Worm (Caenorhabditis elegans): ENCODE data around the gene srb-13.
"Not testable (repeated sequence)": the region's sequence is repeated elsewhere in the genome, so short reads cannot be mapped to it uniquely, and the experiment has no call there.

srb-13 gene

ce11 chrII:5142619-5143018 lies 14.8 kb downstream of the srb-13 start, which contains the start of gene F58A6.1:
F58A6.1 (plus strand) TSS chrII:5142919.
- TF ChIP-seq unc-62 (GFP tag; optimal IDR thresholded peaks at IDR 0.05), result no peak

DNA sequence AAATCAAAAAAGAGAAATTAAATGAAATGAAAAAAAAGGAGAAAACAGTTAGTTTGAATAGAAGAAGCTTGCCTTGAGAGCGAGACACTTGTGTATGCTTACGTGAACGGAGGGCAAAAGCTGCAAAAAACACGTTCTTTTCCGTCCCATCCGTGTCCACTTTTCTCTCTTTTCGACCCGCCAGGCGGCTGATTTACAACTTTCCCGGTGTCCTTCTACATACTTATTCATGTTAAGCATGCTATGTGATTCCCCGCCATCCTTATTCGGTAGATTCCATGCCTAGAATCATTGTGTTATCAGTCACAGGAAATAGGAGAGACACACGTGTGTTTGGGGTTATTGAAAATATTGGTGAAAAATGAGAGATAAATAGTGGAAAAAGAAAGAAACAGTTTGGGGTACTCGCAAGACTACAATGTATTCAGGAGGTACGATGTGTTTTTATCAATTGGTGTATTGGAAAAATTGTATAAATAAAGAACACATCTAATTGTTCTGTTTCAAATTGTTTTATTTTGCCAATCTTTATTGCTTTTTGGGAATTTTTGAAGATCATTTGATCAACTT lies 15.4 kb downstream of the srb-13 start, which contains the start of gene nas-29:
TSS of gene nas-29 (minus strand) at position 92 of the 570 bp plus-strand sequence.
- no peak for TF ChIP-seq unc-62 (GFP tag; optimal IDR thresholded peaks at IDR 0.05)

DNA sequence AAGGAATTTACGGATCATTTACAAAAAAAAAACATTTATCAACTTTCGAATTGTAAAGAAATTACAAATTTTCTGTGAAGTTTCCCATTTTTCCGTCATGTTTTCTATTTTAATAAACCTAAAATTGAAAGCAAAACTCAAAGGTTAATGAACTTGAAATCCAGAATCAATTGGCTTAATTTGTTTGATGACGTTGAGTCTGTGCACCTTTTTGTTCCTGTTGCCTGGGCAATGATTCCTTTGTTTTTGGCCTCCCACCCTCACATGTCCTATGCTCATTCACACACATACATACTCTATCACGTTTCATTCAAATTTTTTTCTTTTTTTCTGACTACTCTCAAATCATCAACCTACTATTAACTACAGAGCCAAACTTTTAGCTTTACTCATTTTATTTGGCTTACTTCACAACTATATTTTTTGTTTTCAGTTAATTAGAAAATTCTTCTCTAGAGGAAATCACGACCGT lies 21.1 kb downstream of the srb-13 start, which contains the start of gene F58A6.2:
TSS of gene F58A6.2 (plus strand) at position 422 of the 472 bp plus-strand sequence.
- no peak for TF ChIP-seq unc-62 (GFP tag; optimal IDR thresholded peaks at IDR 0.05)

DNA sequence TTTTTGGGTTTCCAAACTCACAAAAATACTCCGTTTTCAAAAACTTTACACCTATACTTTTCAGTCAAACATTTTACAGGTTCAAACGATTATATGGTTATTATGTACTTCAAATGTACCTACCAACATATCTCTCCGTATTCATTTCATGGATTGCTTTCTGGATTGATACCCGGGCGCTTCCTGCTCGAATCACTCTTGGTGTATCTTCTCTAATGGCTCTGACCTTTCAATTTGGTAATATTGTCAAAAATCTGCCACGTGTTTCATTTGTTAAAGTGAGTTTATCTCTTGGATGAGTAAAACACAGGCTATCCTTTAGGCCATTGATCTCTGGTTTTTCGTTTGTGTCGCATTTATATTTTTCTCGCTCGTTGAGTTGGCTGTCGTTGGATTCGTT lies 25.6 kb downstream of the srb-13 start:
- TF ChIP-seq unc-62 (GFP tag; optimal IDR thresholded peaks at IDR 0.05), result no peak

DNA sequence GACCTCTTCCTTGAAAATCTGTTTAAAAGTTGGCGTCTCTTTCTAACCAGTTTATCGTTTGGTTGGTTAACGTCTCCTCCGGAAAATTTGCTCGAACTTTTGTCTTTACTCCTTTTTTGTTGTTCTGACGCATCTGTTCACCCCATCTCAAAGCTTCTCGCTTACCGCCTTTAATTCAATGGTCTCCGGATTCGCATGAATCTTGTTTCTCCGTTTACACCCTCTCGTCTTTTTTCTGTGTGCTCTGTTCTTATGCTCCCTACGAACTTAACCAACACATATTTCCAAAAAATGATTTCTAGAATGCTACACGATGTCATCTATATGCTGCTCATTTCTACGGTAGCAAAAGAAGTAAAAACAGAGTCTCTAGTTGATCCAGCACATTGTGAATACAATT lies 27.3 kb downstream of the srb-13 start, which contains the start of gene lgc-56:
TSS of gene lgc-56 (plus strand) at position 301 of the 400 bp plus-strand sequence.
- no peak for TF ChIP-seq unc-62 (GFP tag; optimal IDR thresholded peaks at IDR 0.05)

DNA sequence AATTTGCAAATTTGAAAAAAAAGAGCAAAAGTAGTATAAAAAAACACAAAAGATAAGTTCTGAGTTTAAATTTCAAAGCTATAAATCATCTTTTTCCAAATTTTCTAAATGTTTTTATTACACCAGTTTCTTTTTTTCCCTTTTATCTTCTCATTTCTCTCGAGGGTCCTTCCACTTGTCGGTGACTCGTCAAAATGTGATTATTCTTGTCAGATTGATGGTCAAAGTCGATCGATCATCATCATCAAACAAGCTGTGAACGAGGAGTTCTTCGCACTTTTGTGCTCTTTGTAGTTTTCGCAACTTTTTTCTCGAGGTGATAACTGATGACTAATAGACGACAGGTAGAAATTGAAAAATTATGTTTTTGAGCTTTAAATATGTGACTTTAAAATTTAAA lies 36.8 kb downstream of the srb-13 start:
- TF ChIP-seq unc-62 (GFP tag; optimal IDR thresholded peaks at IDR 0.05), result no peak

DNA sequence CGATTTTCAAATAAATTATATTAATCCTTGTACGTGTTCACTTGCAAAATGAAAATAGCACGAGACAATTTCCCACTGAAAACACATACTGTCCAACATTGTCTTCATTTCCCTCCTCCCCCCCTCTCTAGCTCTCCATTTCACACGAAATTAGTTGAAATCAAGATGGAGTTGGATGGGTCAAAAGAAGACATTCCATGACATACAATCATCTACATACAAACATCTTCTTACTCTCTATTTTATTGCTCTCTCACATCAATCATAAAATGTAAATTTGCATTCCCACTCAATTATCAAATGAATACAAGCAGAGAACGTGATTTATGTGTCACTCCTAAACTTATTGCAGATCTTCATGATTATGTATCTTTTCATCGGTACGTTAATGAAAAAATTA lies 41.7 kb downstream of the srb-13 start, which contains the start of gene srsy-1:
TSS of gene srsy-1 (plus strand) at position 301 of the 400 bp plus-strand sequence.
- TF ChIP-seq unc-62 (GFP tag; optimal IDR thresholded peaks at IDR 0.05), result no peak

DNA sequence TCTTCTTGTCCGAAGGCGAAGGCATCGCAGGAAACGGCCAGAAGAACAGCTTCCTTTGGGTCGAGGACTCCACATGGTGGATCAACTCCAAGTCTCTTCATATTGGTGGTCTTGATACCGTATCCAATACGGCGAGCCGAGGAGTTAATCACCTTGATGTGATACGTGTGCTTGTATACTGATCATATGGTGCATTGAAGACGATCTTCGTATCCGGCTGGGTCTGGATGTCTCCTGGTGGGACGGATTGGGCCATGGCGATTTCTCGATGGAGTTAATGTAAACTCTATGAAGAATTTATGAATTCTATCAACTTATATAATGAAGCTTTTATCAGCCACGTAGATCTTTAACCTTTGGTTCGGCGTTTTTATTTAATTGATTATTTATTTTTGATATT lies 42.2 kb downstream of the srb-13 start, which contains the start of gene msp-74:
TSS of gene msp-74 (minus strand) at position 101 of the 400 bp plus-strand sequence.
- not testable (repeated sequence) for TF ChIP-seq unc-62 (GFP tag; optimal IDR thresholded peaks at IDR 0.05)

DNA sequence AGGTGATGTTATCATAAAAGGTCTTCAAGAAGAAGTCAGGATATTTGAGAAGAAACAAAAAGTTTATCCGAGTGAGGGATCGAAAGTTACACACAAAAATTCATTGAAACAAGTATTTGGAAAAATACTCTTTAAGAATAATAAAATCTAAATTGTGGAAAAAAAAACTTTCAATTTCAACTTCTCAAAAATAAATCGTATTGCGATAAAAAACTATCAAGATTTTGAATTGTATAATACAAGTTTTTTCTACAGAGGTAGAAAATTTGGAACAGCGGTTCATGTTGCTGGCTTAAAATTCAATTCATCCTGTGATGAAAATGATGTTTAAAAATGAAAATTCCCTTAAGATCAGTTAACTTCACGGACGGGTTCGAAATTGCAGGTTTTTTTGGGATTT lies 45.3 kb downstream of the srb-13 start, which contains the start of gene F09C12.8:
TSS of gene F09C12.8 (plus strand) at position 301 of the 400 bp plus-strand sequence.
- no peak for TF ChIP-seq unc-62 (GFP tag; optimal IDR thresholded peaks at IDR 0.05)

ce11 chrII:5109693-5110092 lies 47.7 kb downstream of the srb-13 start, which contains the start of gene F09C12.2:
F09C12.2 (plus strand) TSS chrII:5110012.
- TF ChIP-seq unc-62 (GFP tag; optimal IDR thresholded peaks at IDR 0.05), result no peak

Data from whole organism, dauer.